Fruit fly (Drosophila melanogaster) whole organism, embryonic: Measurements from ENCODE around the gene PhKgamma.

ENCODE experiments used
- Aef1 ChIP-seq: fragments of 200-800 bp; sonication (Bioruptor generic); IDR thresholded peaks from 3 replicates; pipeline ENCODE4 v1.3.6; 2022; ENCODE audit warnings: missing biosample characterization, missing genetic modification characterization
- Atf3 ChIP-seq: fragments of 200-800 bp; sonication (Bioruptor generic); optimal IDR thresholded peaks from 3 replicates; lab custom pipeline; 2016; ENCODE audit warnings: missing biosample characterization, missing genetic modification characterization
- CG10267 ChIP-seq: fragments of 200-800 bp; sonication (Bioruptor generic); optimal IDR thresholded peaks from 2 replicates; lab custom pipeline; 2018; ENCODE audit warnings: missing biosample characterization, mild to moderate bottlenecking, missing genetic modification characterization, moderate library complexity
- CG10959 ChIP-seq: fragments of 200-800 bp; sonication (Bioruptor generic); IDR thresholded peaks from 2 replicates; pipeline ENCODE4 v1.3.6; 2022; ENCODE audit warnings: missing biosample characterization, missing genetic modification characterization
- CG12236 ChIP-seq: fragments of 200-800 bp; sonication (Bioruptor generic); optimal IDR thresholded peaks from 2 replicates; lab custom pipeline; 2016; ENCODE audit warnings: missing biosample characterization, missing genetic modification characterization
- CG12659 ChIP-seq: fragments of 200-800 bp; sonication (Bioruptor generic); optimal IDR thresholded peaks from 3 replicates; lab custom pipeline; 2017; ENCODE audit warnings: mild to moderate bottlenecking, missing biosample characterization, missing genetic modification reagents, missing genetic modification characterization
- CG12744 ChIP-seq: fragments of 200-800 bp; sonication (Bioruptor generic); optimal IDR thresholded peaks from 2 replicates; lab custom pipeline; 2016; ENCODE audit warnings: missing biosample characterization, missing genetic modification characterization
- CG13424 ChIP-seq: fragments of 200-800 bp; sonication (Bioruptor generic); optimal IDR thresholded peaks from 2 replicates; lab custom pipeline; 2019; ENCODE audit warnings: missing biosample characterization, mild to moderate bottlenecking, missing genetic modification characterization, moderate library complexity
- CG14710 ChIP-seq: fragments of 200-800 bp; sonication (Bioruptor generic); optimal IDR thresholded peaks from 3 replicates; lab custom pipeline; 2019; ENCODE audit warnings: missing biosample characterization, mild to moderate bottlenecking, missing genetic modification characterization, moderate library complexity
- CG17612 ChIP-seq: fragments of 200-800 bp; sonication (Bioruptor generic); IDR thresholded peaks from 2 replicates; pipeline ENCODE4 v1.3.6; 2022; ENCODE audit warnings: missing biosample characterization, missing genetic modification characterization
- CG18476 ChIP-seq: fragments of 200-800 bp; sonication (Bioruptor generic); optimal IDR thresholded peaks from 2 replicates; lab custom pipeline; 2016; ENCODE audit warnings: missing biosample characterization, mild to moderate bottlenecking, missing genetic modification characterization
- CG2116 ChIP-seq: fragments of 200-800 bp; sonication (Bioruptor generic); optimal IDR thresholded peaks from 3 replicates; lab custom pipeline; 2018; ENCODE audit warnings: missing biosample characterization, mild to moderate bottlenecking, missing genetic modification characterization
- CG31224 ChIP-seq: fragments of 200-800 bp; sonication (Bioruptor generic); IDR thresholded peaks from 2 replicates; pipeline ENCODE4 v1.3.6; 2022; ENCODE audit warnings: missing biosample characterization, missing genetic modification characterization
- CG31441 ChIP-seq: fragments of 200-800 bp; sonication (Bioruptor generic); IDR thresholded peaks from 2 replicates; pipeline ENCODE4 v1.3.6; 2022; ENCODE audit warnings: missing biosample characterization, missing genetic modification characterization
- CG3995 ChIP-seq: fragments of 200-800 bp; sonication (Bioruptor generic); optimal IDR thresholded peaks from 3 replicates; lab custom pipeline; 2016; ENCODE audit warnings: missing biosample characterization, missing genetic modification characterization
- CG4424 ChIP-seq: fragments of 200-800 bp; sonication (Bioruptor generic); optimal IDR thresholded peaks from 3 replicates; lab custom pipeline; 2016; ENCODE audit warnings: missing biosample characterization, missing genetic modification characterization
- CG7372 ChIP-seq: fragments of 200-800 bp; sonication (Bioruptor generic); IDR thresholded peaks from 2 replicates; pipeline ENCODE4 v1.3.6; 2022; ENCODE audit warnings: missing biosample characterization, missing genetic modification characterization
- CrebB ChIP-seq: fragments of 200-800 bp; sonication (Bioruptor generic); optimal IDR thresholded peaks from 3 replicates; lab custom pipeline; 2018; ENCODE audit warnings: missing biosample characterization, mild to moderate bottlenecking, missing genetic modification characterization
- Dref ChIP-seq: fragments of 200-800 bp; sonication (Bioruptor generic); IDR thresholded peaks from 2 replicates; pipeline ENCODE4 v1.3.6; 2022; ENCODE audit warnings: missing biosample characterization, missing genetic modification characterization
- Fer1 ChIP-seq: fragments of 200-800 bp; sonication (Bioruptor generic); optimal IDR thresholded peaks from 2 replicates; lab custom pipeline; 2017; ENCODE audit warnings: missing biosample characterization, mild to moderate bottlenecking, missing genetic modification characterization
- Gug ChIP-seq: fragments of 200-800 bp; sonication (Bioruptor generic); IDR thresholded peaks from 4 replicates; pipeline ENCODE4 v1.3.6; 2022; ENCODE audit warnings: missing biosample characterization, missing genetic modification characterization
- H15 ChIP-seq: fragments of 200-800 bp; sonication (Bioruptor generic); IDR thresholded peaks from 3 replicates; pipeline ENCODE4 v1.3.6; 2022; ENCODE audit warnings: missing biosample characterization, missing genetic modification characterization
- HLH3B ChIP-seq: fragments of 200-800 bp; sonication (Bioruptor generic); IDR thresholded peaks from 2 replicates; pipeline ENCODE4 v1.3.6; 2022; ENCODE audit warnings: missing biosample characterization, missing genetic modification characterization
- HLH54F ChIP-seq: fragments of 200-800 bp; sonication (Bioruptor generic); optimal IDR thresholded peaks from 3 replicates; lab custom pipeline; 2016; ENCODE audit warnings: missing biosample characterization, missing genetic modification characterization
- HLHmδ ChIP-seq: fragments of 200-800 bp; sonication (Bioruptor generic); optimal IDR thresholded peaks from 2 replicates; lab custom pipeline; 2018; ENCODE audit warnings: missing biosample characterization, mild to moderate bottlenecking, missing genetic modification characterization, moderate library complexity
- Jarid2 ChIP-seq: fragments of 200-800 bp; sonication (Bioruptor generic); optimal IDR thresholded peaks from 3 replicates; lab custom pipeline; 2017; ENCODE audit warnings: mild to moderate bottlenecking, missing biosample characterization, missing genetic modification reagents, missing genetic modification characterization
- Nf-YA ChIP-seq: fragments of 200-800 bp; sonication (Bioruptor generic); IDR thresholded peaks from 2 replicates; pipeline ENCODE4 v1.3.6; 2022; ENCODE audit warnings: missing biosample characterization, missing genetic modification characterization
- Pdp1 ChIP-seq, 2 experiments: fragments of 200-800 bp; sonication (Bioruptor generic); optimal IDR thresholded peaks; 3 replicates each; lab custom pipeline; 2016; ENCODE audit warnings: missing biosample characterization in 2 of 2, missing genetic modification characterization in 2 of 2, mild to moderate bottlenecking in 1 of 2, moderate library complexity in 1 of 2
- Rfx ChIP-seq: fragments of 200-800 bp; sonication (Bioruptor generic); IDR thresholded peaks from 2 replicates; pipeline ENCODE4 v1.3.6; 2022; ENCODE audit warnings: missing biosample characterization, missing genetic modification characterization
- Sin3A ChIP-seq: fragments of >200 bp; optimal IDR thresholded peaks from 2 replicates; lab custom pipeline; 2018
- YL-1 ChIP-seq: fragments of 200-800 bp; sonication (Bioruptor generic); optimal IDR thresholded peaks from 3 replicates; lab custom pipeline; 2017; ENCODE audit warnings: missing biosample characterization, mild to moderate bottlenecking, missing genetic modification characterization
- ac ChIP-seq: fragments of 200-800 bp; sonication (Bioruptor generic); optimal IDR thresholded peaks from 3 replicates; lab custom pipeline; 2017; ENCODE audit warnings: missing biosample characterization, mild to moderate bottlenecking, missing genetic modification characterization
- ase ChIP-seq: fragments of 200-800 bp; sonication (Bioruptor generic); IDR thresholded peaks from 3 replicates; pipeline ENCODE4 v1.3.6; 2022; ENCODE audit warnings: missing biosample characterization, missing genetic modification characterization
- crc ChIP-seq: fragments of 200-800 bp; sonication (Bioruptor generic); optimal IDR thresholded peaks from 2 replicates; lab custom pipeline; 2016; ENCODE audit warnings: missing biosample characterization, missing genetic modification characterization
- dpn ChIP-seq, 2 experiments: fragments of 200-800 bp; sonication (Bioruptor generic); optimal IDR thresholded peaks; 3 replicates each; lab custom pipeline; 2016; ENCODE audit warnings: missing biosample characterization in 2 of 2, missing genetic modification characterization in 2 of 2
- gro ChIP-seq: fragments of 200-800 bp; sonication (Bioruptor generic); optimal IDR thresholded peaks from 2 replicates; lab custom pipeline; 2016; ENCODE audit warnings: missing biosample characterization, missing genetic modification characterization
- gsb-n ChIP-seq: fragments of 200-800 bp; sonication (Bioruptor generic); optimal IDR thresholded peaks from 3 replicates; lab custom pipeline; 2018; ENCODE audit warnings: missing biosample characterization, mild to moderate bottlenecking, missing genetic modification characterization
- hb ChIP-seq: fragments of 200-800 bp; sonication (Bioruptor generic); IDR thresholded peaks from 3 replicates; pipeline ENCODE4 v1.3.6; 2022; ENCODE audit warnings: missing biosample characterization, missing genetic modification characterization; ENCODE audit not compliant: partially characterized antibody
- hkb ChIP-seq, 2 experiments: fragments of 200-800 bp in 1 of 2; fragments of >200 bp in 1 of 2; sonication (Bioruptor generic) in 1 of 2; IDR thresholded peaks in 1 of 2; optimal IDR thresholded peaks in 1 of 2; 2 replicates each; pipeline versions ENCODE4 v1.3.6 to Lab custom; 2017 to 2022; ENCODE audit warnings: missing biosample characterization in 1 of 2, missing genetic modification characterization in 1 of 2
- inv ChIP-seq: fragments of 200-800 bp; sonication (Bioruptor generic); IDR thresholded peaks from 2 replicates; pipeline ENCODE4 v1.3.6; 2022; ENCODE audit warnings: missing biosample characterization, missing genetic modification characterization; ENCODE audit not compliant: partially characterized antibody
- knrl ChIP-seq: fragments of 200-800 bp; sonication (Bioruptor generic); IDR thresholded peaks from 3 replicates; pipeline ENCODE4 v1.3.6; 2022; ENCODE audit warnings: missing biosample characterization, missing genetic modification characterization; ENCODE audit not compliant: partially characterized antibody
- org-1 ChIP-seq: fragments of 200-800 bp; sonication (Bioruptor generic); optimal IDR thresholded peaks from 2 replicates; lab custom pipeline; 2017; ENCODE audit warnings: missing biosample characterization, missing genetic modification characterization
- p53 ChIP-seq: fragments of 200-800 bp; sonication (Bioruptor generic); optimal IDR thresholded peaks from 2 replicates; lab custom pipeline; 2016; ENCODE audit warnings: missing biosample characterization, missing genetic modification characterization
- pan ChIP-seq, 4 experiments: fragments of >200 bp in 3 of 4; fragments of 200-800 bp in 1 of 4; sonication (Bioruptor generic) in 1 of 4; optimal IDR thresholded peaks in 3 of 4; IDR thresholded peaks in 1 of 4; 2 replicates each; pipeline versions ENCODE4 v1.3.6 to Lab custom; 2017 to 2022; ENCODE audit warnings: missing biosample characterization in 2 of 4, missing genetic modification characterization in 2 of 4, mixed read lengths in 1 of 4
- shn ChIP-seq: fragments of 200-800 bp; sonication (Bioruptor generic); optimal IDR thresholded peaks from 3 replicates; lab custom pipeline; 2016; ENCODE audit warnings: missing biosample characterization, missing genetic modification characterization
- sisA ChIP-seq: fragments of 200-800 bp; sonication (Bioruptor generic); IDR thresholded peaks from 2 replicates; pipeline ENCODE4 v1.3.6; 2022; ENCODE audit warnings: missing biosample characterization, missing genetic modification characterization
- tin ChIP-seq: fragments of 200-800 bp; sonication (Bioruptor generic); optimal IDR thresholded peaks from 3 replicates; lab custom pipeline; 2016; ENCODE audit warnings: missing biosample characterization, missing genetic modification characterization
- yki ChIP-seq: fragments of >200 bp; optimal IDR thresholded peaks from 3 replicates; lab custom pipeline; 2018

Gene PhKgamma

DNA sequence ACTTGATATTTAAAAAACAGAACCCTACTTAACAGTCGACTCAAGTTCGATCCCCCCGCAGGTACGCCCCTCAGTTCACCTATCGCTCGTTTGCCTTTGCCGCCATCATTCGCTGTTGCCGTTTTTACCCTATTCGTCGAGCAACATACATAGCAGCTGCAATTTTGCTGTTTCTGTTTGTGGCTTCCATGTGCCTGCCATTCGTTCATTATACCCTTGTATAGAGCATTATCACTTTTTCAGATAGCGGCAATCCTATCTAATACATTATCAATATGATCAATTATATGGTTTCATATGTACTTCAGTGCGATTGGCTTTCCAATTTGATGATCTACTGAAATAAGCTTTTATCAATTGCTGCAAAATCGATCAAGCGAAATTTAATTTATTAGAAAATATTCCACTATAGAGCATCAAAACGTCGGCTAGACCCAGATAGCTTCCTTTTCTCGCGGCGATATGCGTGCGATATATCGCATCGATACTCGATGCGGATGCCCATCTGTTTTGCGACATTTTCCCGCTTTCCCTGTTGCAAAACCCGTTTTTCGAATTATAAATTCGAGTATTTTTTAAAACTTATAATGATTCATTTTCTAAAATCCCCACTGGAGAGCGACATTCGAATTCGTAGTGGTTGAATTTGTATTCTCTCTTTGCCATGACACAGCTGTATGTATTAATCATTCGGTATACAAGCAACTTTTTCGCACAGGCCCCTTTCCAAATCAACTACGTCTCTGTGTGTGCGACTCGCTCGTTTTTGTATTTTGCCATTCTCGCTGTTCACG lies 21.2 kb downstream of the PhKgamma start (continued):
- TF ChIP-seq Gug, result peak; percentile 64; the same call in 3 of the 4 replicates
- TF ChIP-seq Nf-YA (GFP tag; lab: Robert Waterston, UW), result no peak
- peak; percentile 37; the same call in 2 of the 3 replicates for TF ChIP-seq H15
- TF ChIP-seq Atf3 (GFP tag; lab: Kevin White, UChicago), result peak; percentile 61
- peak; percentile 81 for TF ChIP-seq CG4424 (GFP tag; lab: Kevin White, UChicago)
- TF ChIP-seq HLHmδ (GFP tag; lab: Kevin White, UChicago), result no peak
- peak; percentile 85 for TF ChIP-seq CG31441 (GFP tag; lab: Robert Waterston, UW)
- TF ChIP-seq gsb-n (tag; lab: Kevin White, UChicago), result peak; percentile 84
- peak; percentile 85 for TF ChIP-seq CG14710 (tag; lab: Kevin White, UChicago)
- TF ChIP-seq knrl (GFP tag; lab: Robert Waterston, UW), result peak; percentile 62; the same call in 2 of the 3 replicates
- peak; percentile 79 to 91 for TF ChIP-seq dpn (GFP tag; optimal IDR thresholded peaks at IDR 0.05; lab: Kevin White, UChicago)
- TF ChIP-seq yki (lab: Kevin White, UChicago), result no peak
- TF ChIP-seq HLH54F (GFP tag; lab: Kevin White, UChicago), result peak; percentile 84
- TF ChIP-seq tin, result peak; percentile 82
- TF ChIP-seq CG17612 (GFP tag; lab: Robert Waterston, UW), result peak; percentile 73
- 0 out of 2 replicates have a peak, but pooled peaks have one; percentile 28 for TF ChIP-seq inv (GFP tag; lab: Robert Waterston, UW)
- peak; percentile 54; the same call in 1 of the 3 replicates for TF ChIP-seq hb
- TF ChIP-seq Sin3A (lab: Kevin White, UChicago), result no peak
- no peak for TF ChIP-seq hkb (optimal IDR thresholded peaks at IDR 0.05; lab: Kevin White, UChicago)
- TF ChIP-seq hkb (GFP tag; IDR thresholded peaks at IDR 0.05; lab: Robert Waterston, UW), result peak; percentile 83
- peak; percentile 91 for TF ChIP-seq gro (GFP tag; lab: Kevin White, UChicago)
- TF ChIP-seq Aef1, result peak; percentile 71
- peak; percentile 85 for TF ChIP-seq CG18476 (GFP tag; lab: Kevin White, UChicago)
- peak; percentile 87 for TF ChIP-seq CG12659 (GFP tag; lab: Kevin White, UChicago)
- peak; percentile 80 for TF ChIP-seq ac (GFP tag; lab: Kevin White, UChicago)
- TF ChIP-seq CG13424 (tag; lab: Kevin White, UChicago), result peak; percentile 89
- TF ChIP-seq crc (GFP tag; lab: Kevin White, UChicago), result peak; percentile 71
- TF ChIP-seq CG3995 (GFP tag; lab: Kevin White, UChicago), result peak; percentile 56
- peak; percentile 81 for TF ChIP-seq CG10267 (tag; lab: Kevin White, UChicago)
- TF ChIP-seq CrebB (tag; lab: Kevin White, UChicago), result peak; percentile 76
- peak; percentile 66 for TF ChIP-seq Jarid2 (GFP tag; lab: Kevin White, UChicago)
- TF ChIP-seq CG2116 (GFP tag; lab: Kevin White, UChicago), result no peak
- TF ChIP-seq CG7372 (GFP tag; lab: Robert Waterston, UW), result peak; percentile 70
- peak; percentile 84 for TF ChIP-seq shn (GFP tag; lab: Kevin White, UChicago)
- peak; percentile 88 for TF ChIP-seq Fer1
- peak; percentile 35 for TF ChIP-seq p53 (GFP tag; lab: Kevin White, UChicago)
- peak; percentile 86 for TF ChIP-seq org-1
- TF ChIP-seq Pdp1 (GFP tag; optimal IDR thresholded peaks at IDR 0.05; lab: Kevin White, UChicago), result peak; percentile 72 to 82
- peak; percentile 79 for TF ChIP-seq CG12744 (GFP tag; lab: Kevin White, UChicago)
- peak; percentile 24 for TF ChIP-seq YL-1 (GFP tag; lab: Kevin White, UChicago)
- peak; percentile 84 for TF ChIP-seq sisA (GFP tag; lab: Robert Waterston, UW)
- peak; percentile 63; the same call in 2 of the 3 replicates for TF ChIP-seq ase (GFP tag; lab: Robert Waterston, UW)
- no peak for TF ChIP-seq Dref (GFP tag; lab: Robert Waterston, UW)
- TF ChIP-seq CG12236 (GFP tag; lab: Kevin White, UChicago), result peak; percentile 60
- peak; percentile 80 for TF ChIP-seq HLH3B (GFP tag; lab: Robert Waterston, UW)
- TF ChIP-seq CG31224, result peak; percentile 60
- peak; percentile 87 for TF ChIP-seq Rfx (GFP tag; lab: Robert Waterston, UW)
- peak; percentile 82 for TF ChIP-seq CG10959 (GFP tag; lab: Robert Waterston, UW)
- no peak for TF ChIP-seq pan (optimal IDR thresholded peaks at IDR 0.05; lab: Kevin White, UChicago)
- TF ChIP-seq pan (GFP tag; optimal IDR thresholded peaks at IDR 0.05 in 1 of 2, IDR thresholded peaks at IDR 0.05 in 1 of 2), result peak in 1 of 2 experiments; percentile 73
